Fruit fly (Drosophila melanogaster): ENCODE measurements around the gene GluRIIB.

Gene GluRIIB

DNA sequence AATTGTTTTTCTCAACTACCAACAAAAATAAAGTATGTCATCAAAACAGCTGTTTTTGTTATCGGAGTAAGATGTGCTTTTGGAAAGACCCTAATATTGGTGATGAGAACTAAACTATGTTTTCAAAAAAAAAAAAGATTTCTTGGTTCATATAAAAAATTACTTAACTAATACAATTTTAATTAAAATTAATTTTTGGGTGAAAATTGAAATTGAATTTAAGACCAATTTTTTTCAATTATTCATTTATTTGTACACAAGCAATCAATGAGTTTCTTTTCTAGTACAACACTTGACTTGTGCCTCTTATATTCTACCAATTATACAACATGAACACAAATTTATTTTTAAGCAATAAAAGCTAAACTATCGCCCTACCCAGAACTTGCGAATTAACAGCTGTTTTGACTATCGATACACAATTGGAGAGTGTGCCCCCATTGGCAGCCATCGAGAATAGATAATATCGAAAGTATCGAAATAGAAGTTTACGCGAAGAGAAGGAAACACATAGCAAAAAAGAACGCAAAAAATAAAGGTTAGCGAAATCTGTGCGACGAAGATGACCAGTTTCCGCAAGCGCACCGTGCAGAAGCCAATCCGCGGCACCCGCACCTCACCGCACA lies 35.2 kb upstream of the GluRIIB start, which contains the start of the genes Vps52 and Elp4 (continued):
- TF ChIP-seq CG10654 (GFP tag; optimal IDR thresholded peaks at IDR 0.05) (peak; percentile 65), pzg (GFP tag; optimal IDR thresholded peaks at IDR 0.05) (peak; percentile 50), CG5953 (GFP tag; IDR thresholded peaks at IDR 0.05) (peak; percentile 40; the same call in 1 of the 2 replicates), gem (tag; optimal IDR thresholded peaks at IDR 0.05) (peak; percentile 88), Pdp1 (GFP tag; optimal IDR thresholded peaks at IDR 0.05) (peak; percentile 52 to 68), lilli (GFP tag; optimal IDR thresholded peaks at IDR 0.05) (peak; percentile 79), mirr (GFP tag; optimal IDR thresholded peaks at IDR 0.05) (no peak), z (GFP tag; IDR thresholded peaks at IDR 0.05) (no peak), CG33213 (GFP tag; optimal IDR thresholded peaks at IDR 0.05) (peak; percentile 16), Mes4 (GFP tag; optimal IDR thresholded peaks at IDR 0.05) (peak; percentile 17), Sox100B (GFP tag; optimal IDR thresholded peaks at IDR 0.05) (no peak), dati (GFP tag; IDR thresholded peaks at IDR 0.05) (no peak), CG14014 (GFP tag; IDR thresholded peaks at IDR 0.05) (peak; percentile 82), Six4 (GFP tag; optimal IDR thresholded peaks at IDR 0.05) (peak; percentile 77), E2f2 (GFP tag; IDR thresholded peaks at IDR 0.05) (no peak), CG3163 (GFP tag; optimal IDR thresholded peaks at IDR 0.05) (no peak), CG4820 (GFP tag; optimal IDR thresholded peaks at IDR 0.05) (peak; percentile 54), Hmx (GFP tag; optimal IDR thresholded peaks at IDR 0.05) (no peak), Opbp (GFP tag; IDR thresholded peaks at IDR 0.05; ENCODE audit: partially characterized antibody) (peak; percentile 83), Camta (GFP tag; optimal IDR thresholded peaks at IDR 0.05) (peak; percentile 51), br (optimal IDR thresholded peaks at IDR 0.05) (no peak), tgo (GFP tag; IDR thresholded peaks at IDR 0.05) (peak; percentile 79), CG13775 (GFP tag; optimal IDR thresholded peaks at IDR 0.05) (peak; percentile 81), tll (GFP tag; optimal IDR thresholded peaks at IDR 0.05) (no peak), D (optimal IDR thresholded peaks at IDR 0.05) (no peak), D (GFP tag; optimal IDR thresholded peaks at IDR 0.05) (peak; percentile 53), Deaf1 (tag; optimal IDR thresholded peaks at IDR 0.05) (peak; percentile 51), Atf-2 (GFP tag; optimal IDR thresholded peaks at IDR 0.05) (peak; percentile 29), Hr78 (GFP tag; optimal IDR thresholded peaks at IDR 0.05) (peak in 1 of 2 experiments; percentile 20), toy (GFP tag; IDR thresholded peaks at IDR 0.05) (no peak), pfk (GFP tag; optimal IDR thresholded peaks at IDR 0.05) (no peak), ftz-f1 (GFP tag; optimal IDR thresholded peaks at IDR 0.05) (no peak), run (tag; optimal IDR thresholded peaks at IDR 0.05) (no peak), CG3838 (GFP tag; optimal IDR thresholded peaks at IDR 0.05) (peak; percentile 25), HLH54F (GFP tag; optimal IDR thresholded peaks at IDR 0.05) (peak; percentile 47), Jarid2 (GFP tag; optimal IDR thresholded peaks at IDR 0.05) (no peak), CG4854 (GFP tag; optimal IDR thresholded peaks at IDR 0.05) (peak; percentile 53), Meics (GFP tag; optimal IDR thresholded peaks at IDR 0.05) (peak; percentile 77), CG13424 (tag; optimal IDR thresholded peaks at IDR 0.05) (peak; percentile 83), Dfd (GFP tag; optimal IDR thresholded peaks at IDR 0.05) (no peak), D19A (tag; optimal IDR thresholded peaks at IDR 0.05) (no peak), Sin3A (optimal IDR thresholded peaks at IDR 0.05) (peak; percentile 3), CG32532 (GFP tag; IDR thresholded peaks at IDR 0.05) (peak; percentile 80), fd64A (GFP tag; optimal IDR thresholded peaks at IDR 0.05) (no peak), CG9797 (GFP tag; optimal IDR thresholded peaks at IDR 0.05) (peak; percentile 16), CG10321 (GFP tag; IDR thresholded peaks at IDR 0.05) (no peak), NFAT (GFP tag; IDR thresholded peaks at IDR 0.05) (peak; percentile 63), al (GFP tag; IDR thresholded peaks at IDR 0.05) (peak; percentile 53), Doc3 (GFP tag; IDR thresholded peaks at IDR 0.05; ENCODE audit: partially characterized antibody) (peak; percentile 61; the same call in 2 of the 3 replicates), GATAe (GFP tag; conservative IDR thresholded peaks at IDR 0.05) (no peak), hkb (optimal IDR thresholded peaks at IDR 0.05) (no peak), hkb (GFP tag; IDR thresholded peaks at IDR 0.05) (peak; percentile 65)

Measured in whole organism, embryonic.